Worm (Caenorhabditis elegans) whole organism, L2 larva: ENCODE results near the gene C27D8.3.
A peak's percentile ranks its signal among the peaks of the same experiment; 100 is the strongest.

Source experiments
- F13H6.1 ChIP-seq: sonication (generic microtip); optimal IDR thresholded peaks from 2 replicates; lab custom pipeline; 2016; ENCODE audit warnings: missing genetic modification characterization, missing compliant biosample characterization
- R02D3.7 ChIP-seq: fragments of 150-350 bp; optimal IDR thresholded peaks from 2 replicates; lab custom pipeline; 2014; ENCODE audit warnings: missing biosample characterization, missing genetic modification characterization
- Y55F3AM.14 ChIP-seq: fragments of 200-800 bp; sonication (Bioruptor generic); optimal IDR thresholded peaks from 2 replicates; lab custom pipeline; 2018; ENCODE audit warnings: mild to moderate bottlenecking, missing genetic modification characterization, missing compliant biosample characterization
- ZK546.5 ChIP-seq: sonication (generic microtip); optimal IDR thresholded peaks from 2 replicates; lab custom pipeline; 2017; ENCODE audit warnings: missing biosample characterization, missing genetic modification characterization
- alr-1 ChIP-seq: fragments of 150-350 bp; optimal IDR thresholded peaks from 2 replicates; lab custom pipeline; 2014; ENCODE audit warnings: missing biosample characterization, missing genetic modification characterization
- aly-2 ChIP-seq: fragments of 150-350 bp; optimal IDR thresholded peaks from 2 replicates; lab custom pipeline; 2014; ENCODE audit warnings: missing biosample characterization, missing genetic modification characterization
- blmp-1 ChIP-seq: sonication (generic microtip); optimal IDR thresholded peaks from 2 replicates; lab custom pipeline; 2017; ENCODE audit warnings: missing genetic modification characterization, mild to moderate bottlenecking, missing compliant biosample characterization, antibody characterized with exemption, moderate library complexity; ENCODE audit not compliant: insufficient read depth
- ceh-16 ChIP-seq: fragments of 150-350 bp; optimal IDR thresholded peaks from 2 replicates; lab custom pipeline; 2014; ENCODE audit warnings: missing biosample characterization, missing genetic modification characterization
- ceh-82 ChIP-seq: fragments of 150-350 bp; optimal IDR thresholded peaks from 2 replicates; lab custom pipeline; 2014; ENCODE audit warnings: missing biosample characterization, missing genetic modification characterization
- crh-2 ChIP-seq: sonication (generic microtip); optimal IDR thresholded peaks from 2 replicates; lab custom pipeline; 2017; ENCODE audit warnings: missing biosample characterization, missing genetic modification characterization
- egl-27 ChIP-seq: sonication (generic microtip); optimal IDR thresholded peaks from 3 replicates; lab custom pipeline; 2017; ENCODE audit warnings: missing biosample characterization, missing genetic modification reagents, missing genetic modification characterization
- elt-1 ChIP-seq: fragments of 150-350 bp; optimal IDR thresholded peaks from 2 replicates; lab custom pipeline; 2014; ENCODE audit warnings: missing biosample characterization, missing genetic modification characterization
- fos-1 ChIP-seq: fragments of 150-350 bp; optimal IDR thresholded peaks from 2 replicates; lab custom pipeline; 2014; ENCODE audit warnings: missing biosample characterization, missing genetic modification characterization
- gmeb-1 ChIP-seq: fragments of 150-350 bp; optimal IDR thresholded peaks from 2 replicates; lab custom pipeline; 2014; ENCODE audit warnings: missing biosample characterization, missing genetic modification characterization
- lin-13 ChIP-seq: fragments of 150-350 bp; optimal IDR thresholded peaks from 2 replicates; lab custom pipeline; 2014; ENCODE audit warnings: missing biosample characterization, missing genetic modification reagents, missing genetic modification characterization
- lin-39 ChIP-seq: fragments of 150-350 bp; optimal IDR thresholded peaks from 2 replicates; lab custom pipeline; 2014; ENCODE audit warnings: missing biosample characterization, missing genetic modification reagents, missing genetic modification characterization
- lsy-2 ChIP-seq, 2 experiments: fragments of 150-350 bp in 1 of 2; sonication (generic microtip) in 1 of 2; optimal IDR thresholded peaks; 2 replicates each; lab custom pipeline; 2014 to 2017; ENCODE audit warnings: missing biosample characterization in 2 of 2, missing genetic modification characterization in 2 of 2
- mab-5 ChIP-seq: fragments of 150-350 bp; optimal IDR thresholded peaks from 2 replicates; lab custom pipeline; 2014; ENCODE audit warnings: missing biosample characterization, missing genetic modification characterization
- mbf-1 ChIP-seq: sonication (generic microtip); optimal IDR thresholded peaks from 2 replicates; lab custom pipeline; 2017; ENCODE audit warnings: missing biosample characterization, missing genetic modification characterization
- nhr-10 ChIP-seq: sonication (generic microtip); optimal IDR thresholded peaks from 2 replicates; lab custom pipeline; 2017; ENCODE audit warnings: missing biosample characterization, missing genetic modification characterization
- nhr-11 ChIP-seq: fragments of 150-350 bp; optimal IDR thresholded peaks from 2 replicates; lab custom pipeline; 2014; ENCODE audit warnings: missing biosample characterization, missing genetic modification characterization
- nhr-129 ChIP-seq: fragments of 150-350 bp; optimal IDR thresholded peaks from 2 replicates; lab custom pipeline; 2014; ENCODE audit warnings: missing biosample characterization, missing genetic modification characterization
- nhr-21 ChIP-seq: fragments of 150-350 bp; optimal IDR thresholded peaks from 2 replicates; lab custom pipeline; 2014; ENCODE audit warnings: missing biosample characterization, missing genetic modification characterization
- nhr-23 ChIP-seq: fragments of 150-350 bp; optimal IDR thresholded peaks from 2 replicates; lab custom pipeline; 2014; ENCODE audit warnings: missing biosample characterization, missing genetic modification reagents, missing genetic modification characterization
- nhr-237 ChIP-seq: fragments of 150-350 bp; optimal IDR thresholded peaks from 2 replicates; lab custom pipeline; 2014; ENCODE audit warnings: missing biosample characterization, missing genetic modification characterization
- nhr-25 ChIP-seq: fragments of 150-350 bp; sonication (generic microtip); optimal IDR thresholded peaks from 3 replicates; lab custom pipeline; 2014; ENCODE audit warnings: missing biosample characterization, missing genetic modification characterization
- nhr-6 ChIP-seq: fragments of 150-350 bp; optimal IDR thresholded peaks from 2 replicates; lab custom pipeline; 2014; ENCODE audit warnings: missing biosample characterization, missing genetic modification characterization
- nhr-77 ChIP-seq: fragments of 150-350 bp; optimal IDR thresholded peaks from 2 replicates; lab custom pipeline; 2014; ENCODE audit warnings: missing biosample characterization, missing genetic modification characterization
- sem-4 ChIP-seq: fragments of 150-350 bp; optimal IDR thresholded peaks from 2 replicates; lab custom pipeline; 2014; ENCODE audit warnings: missing biosample characterization, missing genetic modification reagents, missing genetic modification characterization
- skn-1 ChIP-seq: sonication (generic microtip); optimal IDR thresholded peaks from 2 replicates; lab custom pipeline; 2017; ENCODE audit warnings: missing biosample characterization, missing genetic modification characterization
- sma-9 ChIP-seq, 2 experiments: fragments of 150-350 bp in 1 of 2; sonication (generic microtip) in 1 of 2; optimal IDR thresholded peaks; 2 replicates each; lab custom pipeline; 2014 to 2016; ENCODE audit warnings: missing genetic modification characterization in 2 of 2, mild to moderate bottlenecking in 1 of 2, missing biosample characterization in 1 of 2, missing compliant biosample characterization in 1 of 2, missing genetic modification reagents in 1 of 2, moderate library complexity in 1 of 2
- unc-39 ChIP-seq: fragments of 150-350 bp; optimal IDR thresholded peaks from 2 replicates; lab custom pipeline; 2014; ENCODE audit warnings: missing biosample characterization, missing genetic modification characterization
- unc-55 ChIP-seq: fragments of 150-350 bp; sonication (generic microtip); optimal IDR thresholded peaks from 3 replicates; lab custom pipeline; 2014; ENCODE audit warnings: missing biosample characterization, missing genetic modification reagents, missing genetic modification characterization
- unc-62 ChIP-seq: fragments of 150-350 bp; optimal IDR thresholded peaks from 2 replicates; lab custom pipeline; 2014; ENCODE audit warnings: missing biosample characterization, missing genetic modification reagents, missing genetic modification characterization
- zag-1 ChIP-seq: fragments of 150-350 bp; optimal IDR thresholded peaks from 2 replicates; lab custom pipeline; 2014; ENCODE audit warnings: missing biosample characterization, missing genetic modification characterization
- ztf-1 ChIP-seq: fragments of 200-800 bp; sonication (Bioruptor generic); conservative IDR thresholded peaks from 2 replicates; pipeline ENCODE4 v1.3.6; 2022; ENCODE audit warnings: missing genetic modification characterization, missing compliant biosample characterization
- ztf-4 ChIP-seq: fragments of 150-350 bp; optimal IDR thresholded peaks from 2 replicates; lab custom pipeline; 2014; ENCODE audit warnings: missing biosample characterization, missing genetic modification characterization

Gene C27D8.3

ce11 chrIV:12700944-12701343, 10.6 kb downstream of the C27D8.3 start:
- TF ChIP-seq fos-1 (tag; lab: Kevin White, UChicago): peak; percentile 15
- TF ChIP-seq lsy-2 (tag; optimal IDR thresholded peaks at IDR 0.05; lab: Kevin White, UChicago): no peak
- TF ChIP-seq, all 48 proteins: peak for 1

DNA sequence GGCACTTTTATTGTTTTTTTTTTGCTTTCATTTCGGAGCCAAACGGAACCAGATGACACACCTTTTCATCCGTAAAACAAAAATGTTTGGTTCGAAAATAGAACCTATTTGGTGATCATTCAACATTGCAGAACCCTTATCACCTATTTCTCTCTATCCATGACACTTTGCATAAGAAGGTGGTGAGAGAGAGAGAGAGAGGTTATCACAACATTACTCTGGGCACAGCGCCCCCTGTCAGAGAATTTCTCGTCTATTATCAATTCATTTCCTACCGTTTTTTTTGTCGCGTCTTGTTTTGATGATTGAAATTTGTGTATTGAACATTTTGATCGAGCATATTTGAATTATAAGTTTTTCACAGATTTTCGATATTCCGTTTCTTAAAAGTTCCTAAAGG, 11.3 kb downstream of the C27D8.3 start:
- TF ChIP-seq fos-1 (tag; lab: Kevin White, UChicago): peak; percentile 75
- TF ChIP-seq nhr-77 (tag; lab: Kevin White, UChicago): no peak
- no peak for TF ChIP-seq ceh-82 (tag; lab: Kevin White, UChicago)

- no peak for TF ChIP-seq unc-55 (GFP tag; lab: Kevin White, UChicago)
- TF ChIP-seq F13H6.1 (tag; lab: Kevin White, UChicago): peak; percentile 23
- peak; percentile 79 for TF ChIP-seq fos-1 (tag; lab: Kevin White, UChicago)
- peak; percentile 24 for TF ChIP-seq gmeb-1 (tag; lab: Kevin White, UChicago)
- TF ChIP-seq nhr-25: no peak
- TF ChIP-seq, all 48 proteins: peak for 3
These were observed 12.7 kb downstream of the C27D8.3 start for ce11 chrIV:12698880-12699279.

DNA sequence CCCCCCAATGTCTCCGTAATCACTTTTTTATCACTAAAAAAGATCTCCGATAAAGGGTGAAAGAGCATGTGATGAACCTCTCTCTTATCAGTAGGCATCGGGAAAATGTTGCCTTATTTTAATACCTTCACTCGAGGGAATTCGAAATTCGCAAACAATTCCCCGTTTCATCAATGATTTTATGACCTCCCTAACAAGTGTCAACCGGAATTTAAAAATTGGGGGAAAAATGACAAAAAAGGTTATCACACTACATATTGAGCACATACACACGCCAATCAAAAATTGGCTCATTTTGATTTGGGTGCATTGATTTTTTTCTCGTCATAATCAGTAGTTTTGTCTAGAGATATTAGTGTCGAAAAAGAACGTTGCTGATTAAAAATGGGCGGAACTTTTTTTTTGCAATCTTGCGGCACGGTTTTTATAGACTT, 21.8 kb downstream of the C27D8.3 start:
- TF ChIP-seq lin-13 (GFP tag; lab: Kevin White, UChicago) (no peak), lin-39 (tag; lab: Kevin White, UChicago) (no peak), unc-55 (GFP tag; lab: Kevin White, UChicago) (no peak), ceh-82 (tag; lab: Kevin White, UChicago) (no peak), nhr-11 (no peak), sma-9 (GFP tag; optimal IDR thresholded peaks at IDR 0.05; lab: Kevin White, UChicago) (peak; percentile 33), sma-9 (tag; optimal IDR thresholded peaks at IDR 0.05; lab: Kevin White, UChicago) (no peak), unc-39 (tag; lab: Kevin White, UChicago) (no peak), nhr-23 (tag; lab: Kevin White, UChicago) (no peak), nhr-21 (no peak), nhr-129 (tag; lab: Kevin White, UChicago) (no peak), ceh-16 (tag; lab: Kevin White, UChicago) (no peak), blmp-1 (tag; lab: Kevin White, UChicago) (no peak), nhr-237 (no peak), mbf-1 (no peak), alr-1 (tag; lab: Kevin White, UChicago) (no peak), ztf-4 (tag; lab: Kevin White, UChicago) (no peak), zag-1 (tag; lab: Kevin White, UChicago) (no peak), F13H6.1 (tag; lab: Kevin White, UChicago) (no peak), unc-62 (GFP tag; lab: Kevin White, UChicago) (no peak), ZK546.5 (no peak), mab-5 (tag; lab: Kevin White, UChicago) (no peak), elt-1 (tag; lab: Kevin White, UChicago) (no peak), nhr-77 (tag; lab: Kevin White, UChicago) (no peak), egl-27 (tag; lab: Kevin White, UChicago) (peak; percentile 7), gmeb-1 (tag; lab: Kevin White, UChicago) (no peak), nhr-25 (no peak), R02D3.7 (tag; lab: Kevin White, UChicago) (no peak), ztf-1 (no peak), aly-2 (no peak), fos-1 (tag; lab: Kevin White, UChicago) (peak; percentile 94), crh-2 (peak; percentile 4), skn-1 (no peak)

ce11 chrIV:12689292-12689691, 22.3 kb downstream of the C27D8.3 start:
- no peak for TF ChIP-seq ztf-1

DNA sequence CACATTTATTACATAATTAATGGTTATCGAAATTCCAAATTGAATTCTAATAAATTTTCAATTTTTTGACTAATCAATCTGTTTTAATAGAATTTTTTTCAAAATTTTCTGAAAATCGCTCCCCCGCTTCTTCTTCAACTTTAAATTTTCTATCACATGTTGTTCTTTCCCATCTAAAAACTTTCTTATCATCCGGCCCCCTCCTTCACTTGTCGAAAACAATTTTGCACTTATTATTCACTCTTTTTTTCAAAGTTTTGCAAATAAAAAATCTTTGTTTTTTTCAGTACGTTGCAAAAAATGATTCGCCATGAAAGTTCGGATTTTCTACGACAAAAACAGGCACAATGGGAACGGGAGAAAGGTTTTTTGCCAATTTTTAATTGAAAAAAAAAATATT, 23.2 kb downstream of the C27D8.3 start, which contains the start of gene T23B5.3:
Gene T23B5.3, plus strand, starts transcription at position 301 of the 400 bp plus-strand sequence.
- no peak for TF ChIP-seq nhr-11
- no peak for TF ChIP-seq lin-39 (tag; lab: Kevin White, UChicago)
- TF ChIP-seq lsy-2 (tag; optimal IDR thresholded peaks at IDR 0.05; lab: Kevin White, UChicago): no peak
- TF ChIP-seq ztf-4 (tag; lab: Kevin White, UChicago): no peak
- no peak for TF ChIP-seq nhr-10
- no peak for TF ChIP-seq elt-1 (tag; lab: Kevin White, UChicago)
- TF ChIP-seq mbf-1: no peak
- TF ChIP-seq nhr-77 (tag; lab: Kevin White, UChicago): no peak
- no peak for TF ChIP-seq Y55F3AM.14 (GFP tag; lab: Kevin White, UChicago)
- no peak for TF ChIP-seq zag-1 (tag; lab: Kevin White, UChicago)
- no peak for TF ChIP-seq R02D3.7 (tag; lab: Kevin White, UChicago)
- no peak for TF ChIP-seq unc-55 (GFP tag; lab: Kevin White, UChicago)
- no peak for TF ChIP-seq nhr-6 (tag; lab: Kevin White, UChicago)
- no peak for TF ChIP-seq nhr-21
- no peak for TF ChIP-seq nhr-23 (tag; lab: Kevin White, UChicago)
- no peak for TF ChIP-seq sem-4
- TF ChIP-seq gmeb-1 (tag; lab: Kevin White, UChicago): no peak
- no peak for TF ChIP-seq fos-1 (tag; lab: Kevin White, UChicago)
- TF ChIP-seq, all 48 proteins: peak for 0
